Worm (Caenorhabditis elegans): ENCODE measurements around the gene cids-1.

Gene cids-1

DNA sequence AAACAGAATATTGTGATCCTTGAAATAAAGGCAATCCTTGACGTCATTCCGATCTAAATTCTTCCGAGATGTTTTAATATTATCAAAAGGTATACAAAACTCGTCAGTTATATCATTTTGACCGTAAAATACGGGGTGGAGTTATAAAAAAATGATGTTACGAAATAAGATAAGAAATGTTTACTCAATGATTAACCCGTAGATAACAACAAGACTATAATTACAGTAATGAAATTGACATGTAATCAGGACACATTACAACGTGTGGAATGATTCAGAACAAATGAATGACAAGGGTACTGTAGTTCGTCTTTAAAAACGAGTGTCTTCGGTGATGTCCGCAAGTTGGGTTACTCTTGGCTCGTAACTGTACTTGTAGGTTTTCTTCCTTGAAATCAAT, 6.4 kb upstream of the cids-1 start, which contains the start of gene tsp-2:
Gene tsp-2, minus strand, starts transcription at position 109 of the 400 bp plus-strand sequence.
- TF ChIP-seq tbx-37 (GFP tag; conservative IDR thresholded peaks at IDR 0.05) (no peak), ama-1 (optimal IDR thresholded peaks at IDR 0.05) (no peak), tbx-11 (GFP tag; IDR thresholded peaks at IDR 0.05) (no peak), tra-4 (tag; optimal IDR thresholded peaks at IDR 0.05) (no peak), F13C5.2 (tag; optimal IDR thresholded peaks at IDR 0.05) (no peak), ceh-36 (tag; optimal IDR thresholded peaks at IDR 0.05) (no peak), hnd-1 (tag; optimal IDR thresholded peaks at IDR 0.05) (no peak), pes-1 (GFP tag; IDR thresholded peaks at IDR 0.05) (no peak)

ce11 chrIII:8239325-8239724, 4.9 kb upstream of the cids-1 start, which contains the start of gene tsp-1:
Gene tsp-1, minus strand, starts transcription at chrIII:8239423.
- TF ChIP-seq F13C5.2 (tag; optimal IDR thresholded peaks at IDR 0.05) (no peak), hnd-1 (tag; optimal IDR thresholded peaks at IDR 0.05) (no peak), flt-1 (GFP tag; IDR thresholded peaks at IDR 0.05) (no peak), sea-1 (GFP tag; conservative IDR thresholded peaks at IDR 0.05) (no peak), B0310.2 (tag; optimal IDR thresholded peaks at IDR 0.05) (no peak), ets-7 (tag; optimal IDR thresholded peaks at IDR 0.05) (no peak), tbx-37 (GFP tag; conservative IDR thresholded peaks at IDR 0.05) (no peak), tbx-11 (GFP tag; IDR thresholded peaks at IDR 0.05) (no peak), aly-1 (tag; optimal IDR thresholded peaks at IDR 0.05) (no peak), hmg-4 (GFP tag; optimal IDR thresholded peaks at IDR 0.05) (no peak), ceh-13 (GFP tag; optimal IDR thresholded peaks at IDR 0.05) (no peak), hmbx-1 (tag; optimal IDR thresholded peaks at IDR 0.05) (no peak), pes-1 (GFP tag; IDR thresholded peaks at IDR 0.05) (no peak), tra-4 (tag; optimal IDR thresholded peaks at IDR 0.05) (no peak), ama-1 (optimal IDR thresholded peaks at IDR 0.05) (no peak), ceh-36 (tag; optimal IDR thresholded peaks at IDR 0.05) (no peak), scrt-1 (GFP tag; IDR thresholded peaks at IDR 0.05) (no peak)

ce11 chrIII:8240247-8240646, 4.0 kb upstream of the cids-1 start:
- TF ChIP-seq ceh-36 (tag; optimal IDR thresholded peaks at IDR 0.05) (no peak), B0310.2 (tag; optimal IDR thresholded peaks at IDR 0.05) (no peak), pes-1 (GFP tag; IDR thresholded peaks at IDR 0.05) (no peak), flt-1 (GFP tag; IDR thresholded peaks at IDR 0.05) (no peak)

DNA sequence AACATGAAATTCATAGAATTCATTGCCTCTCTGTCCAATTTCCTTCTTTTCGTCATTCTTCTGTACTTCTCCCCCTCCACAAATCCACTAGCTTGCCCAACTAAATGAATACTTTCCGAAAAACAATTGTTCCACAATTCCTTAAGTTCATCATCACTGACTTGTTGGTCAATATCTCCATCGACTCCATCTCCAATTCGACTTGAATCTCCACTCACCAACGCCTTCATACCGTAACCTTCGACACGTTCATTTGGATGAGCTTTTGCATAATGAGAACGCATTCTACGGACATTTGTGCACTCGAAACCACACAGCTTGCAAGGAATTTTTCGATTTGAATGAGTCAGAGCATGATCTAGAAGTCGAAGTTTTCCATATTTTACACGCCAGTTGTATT, 3.3 kb upstream of the cids-1 start:
- TF ChIP-seq pes-1 (GFP tag; IDR thresholded peaks at IDR 0.05) = no peak
- no peak for TF ChIP-seq hnd-1 (tag; optimal IDR thresholded peaks at IDR 0.05)
- TF ChIP-seq ama-1 (optimal IDR thresholded peaks at IDR 0.05) = no peak
- TF ChIP-seq hmg-4 (GFP tag; optimal IDR thresholded peaks at IDR 0.05) = no peak
- TF ChIP-seq flt-1 (GFP tag; IDR thresholded peaks at IDR 0.05) = no peak
- TF ChIP-seq scrt-1 (GFP tag; IDR thresholded peaks at IDR 0.05) = no peak
- TF ChIP-seq tbx-11 (GFP tag; IDR thresholded peaks at IDR 0.05) = no peak
- TF ChIP-seq ceh-36 (tag; optimal IDR thresholded peaks at IDR 0.05) = no peak
- no peak for TF ChIP-seq hmbx-1 (tag; optimal IDR thresholded peaks at IDR 0.05)
- no peak for TF ChIP-seq F13C5.2 (tag; optimal IDR thresholded peaks at IDR 0.05)

DNA sequence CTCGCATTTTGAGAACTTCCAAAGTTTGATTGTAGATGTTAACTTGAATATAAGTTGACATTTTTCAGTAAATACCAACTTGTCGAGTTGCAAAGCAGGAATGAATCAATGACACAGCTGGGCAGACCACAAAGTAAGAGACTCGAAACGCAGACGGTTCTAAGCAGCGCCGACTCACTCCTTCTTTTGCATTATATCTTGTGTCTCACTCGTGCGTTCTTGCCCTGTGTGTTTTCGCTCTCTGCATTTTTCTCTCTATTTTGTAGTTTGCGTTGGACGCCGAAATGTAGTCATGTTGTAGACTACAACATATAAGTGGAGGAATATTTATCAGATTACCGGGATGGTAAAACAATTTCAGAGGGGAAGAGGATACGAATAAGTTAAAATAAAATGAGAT, 1.4 kb upstream of the cids-1 start, which contains the start of gene C02F5.12:
Gene C02F5.12, minus strand, starts transcription at position 221 of the 400 bp plus-strand sequence.
- TF ChIP-seq B0310.2 (tag; optimal IDR thresholded peaks at IDR 0.05) = no peak
- TF ChIP-seq ceh-13 (GFP tag; optimal IDR thresholded peaks at IDR 0.05) = no peak
- no peak for TF ChIP-seq sea-1 (GFP tag; conservative IDR thresholded peaks at IDR 0.05)
- TF ChIP-seq tra-4 (tag; optimal IDR thresholded peaks at IDR 0.05) = no peak
- TF ChIP-seq F13C5.2 (tag; optimal IDR thresholded peaks at IDR 0.05) = no peak
- TF ChIP-seq ama-1 (optimal IDR thresholded peaks at IDR 0.05) = no peak
- TF ChIP-seq ceh-36 (tag; optimal IDR thresholded peaks at IDR 0.05) = no peak
- TF ChIP-seq hnd-1 (tag; optimal IDR thresholded peaks at IDR 0.05) = no peak
- no peak for TF ChIP-seq hmbx-1 (tag; optimal IDR thresholded peaks at IDR 0.05)
- TF ChIP-seq scrt-1 (GFP tag; IDR thresholded peaks at IDR 0.05) = no peak
- TF ChIP-seq tbx-37 (GFP tag; conservative IDR thresholded peaks at IDR 0.05) = no peak
- no peak for TF ChIP-seq ets-7 (tag; optimal IDR thresholded peaks at IDR 0.05)
- TF ChIP-seq flt-1 (GFP tag; IDR thresholded peaks at IDR 0.05) = no peak
- no peak for TF ChIP-seq tbx-11 (GFP tag; IDR thresholded peaks at IDR 0.05)
- no peak for TF ChIP-seq pes-1 (GFP tag; IDR thresholded peaks at IDR 0.05)
- no peak for TF ChIP-seq aly-1 (tag; optimal IDR thresholded peaks at IDR 0.05)
- no peak for TF ChIP-seq hmg-4 (GFP tag; optimal IDR thresholded peaks at IDR 0.05)

DNA sequence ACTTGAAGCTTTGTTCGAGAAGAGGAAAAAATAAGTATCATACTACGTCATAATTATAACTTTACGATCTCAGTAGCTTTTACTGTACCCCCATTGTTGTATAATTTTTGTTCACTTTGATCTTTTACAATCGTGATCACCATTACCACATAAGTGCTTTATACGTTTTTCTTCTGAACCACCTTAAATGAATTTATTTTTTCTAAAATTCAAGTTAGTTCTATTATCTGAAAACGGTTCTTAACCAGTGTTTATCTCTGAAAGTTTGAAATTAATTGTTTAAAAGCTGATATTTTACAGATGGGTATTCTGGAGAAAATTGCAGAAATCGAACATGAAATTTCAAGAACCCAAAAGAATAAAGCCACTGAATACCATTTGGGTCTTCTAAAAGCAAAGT, 1.3 kb downstream of the cids-1 start, which contains the start of gene C02F5.3:
Gene C02F5.3, plus strand, starts transcription at position 301 of the 400 bp plus-strand sequence.
- no peak for TF ChIP-seq sea-1 (GFP tag; conservative IDR thresholded peaks at IDR 0.05)
- TF ChIP-seq scrt-1 (GFP tag; IDR thresholded peaks at IDR 0.05) = no peak
- no peak for TF ChIP-seq hmbx-1 (tag; optimal IDR thresholded peaks at IDR 0.05)
- TF ChIP-seq ets-7 (tag; optimal IDR thresholded peaks at IDR 0.05) = no peak
- TF ChIP-seq flt-1 (GFP tag; IDR thresholded peaks at IDR 0.05) = no peak
- no peak for TF ChIP-seq ceh-36 (tag; optimal IDR thresholded peaks at IDR 0.05)
- no peak for TF ChIP-seq ama-1 (optimal IDR thresholded peaks at IDR 0.05)
- no peak for TF ChIP-seq F13C5.2 (tag; optimal IDR thresholded peaks at IDR 0.05)
- no peak for TF ChIP-seq aly-1 (tag; optimal IDR thresholded peaks at IDR 0.05)
- TF ChIP-seq tra-4 (tag; optimal IDR thresholded peaks at IDR 0.05) = no peak
- no peak for TF ChIP-seq hmg-4 (GFP tag; optimal IDR thresholded peaks at IDR 0.05)
- TF ChIP-seq hnd-1 (tag; optimal IDR thresholded peaks at IDR 0.05) = no peak
- no peak for TF ChIP-seq B0310.2 (tag; optimal IDR thresholded peaks at IDR 0.05)
- TF ChIP-seq tbx-11 (GFP tag; IDR thresholded peaks at IDR 0.05) = no peak
- no peak for TF ChIP-seq ceh-13 (GFP tag; optimal IDR thresholded peaks at IDR 0.05)
- TF ChIP-seq pes-1 (GFP tag; IDR thresholded peaks at IDR 0.05) = no peak
- no peak for TF ChIP-seq tbx-37 (GFP tag; conservative IDR thresholded peaks at IDR 0.05)

DNA sequence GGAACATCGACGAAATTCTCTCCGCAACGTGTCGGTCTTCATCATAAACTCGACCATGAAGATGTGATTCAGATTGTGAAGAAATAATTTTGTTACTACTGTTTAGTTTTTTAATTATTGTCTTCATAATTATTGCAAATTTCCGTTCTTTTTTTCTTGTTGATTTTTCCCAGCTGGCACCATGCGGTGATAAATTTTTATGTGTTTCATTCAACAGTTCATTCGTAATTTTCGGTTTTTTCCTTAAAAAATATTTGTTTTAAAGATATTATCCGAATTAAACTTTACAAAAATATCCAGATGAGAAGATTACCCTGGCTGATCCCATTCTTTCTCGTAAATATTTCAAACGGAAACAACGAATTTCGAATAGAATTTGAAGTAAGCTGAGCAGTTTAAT, 2.8 kb downstream of the cids-1 start, which contains the start of gene C02F5.13:
Gene C02F5.13, plus strand, starts transcription at position 301 of the 400 bp plus-strand sequence.
- no peak for TF ChIP-seq hnd-1 (tag; optimal IDR thresholded peaks at IDR 0.05)
- TF ChIP-seq ceh-13 (GFP tag; optimal IDR thresholded peaks at IDR 0.05) = no peak
- no peak for TF ChIP-seq hmg-4 (GFP tag; optimal IDR thresholded peaks at IDR 0.05)
- no peak for TF ChIP-seq B0310.2 (tag; optimal IDR thresholded peaks at IDR 0.05)
- no peak for TF ChIP-seq ama-1 (optimal IDR thresholded peaks at IDR 0.05)
- no peak for TF ChIP-seq flt-1 (GFP tag; IDR thresholded peaks at IDR 0.05)
- no peak for TF ChIP-seq F13C5.2 (tag; optimal IDR thresholded peaks at IDR 0.05)
- no peak for TF ChIP-seq aly-1 (tag; optimal IDR thresholded peaks at IDR 0.05)
- no peak for TF ChIP-seq scrt-1 (GFP tag; IDR thresholded peaks at IDR 0.05)
- TF ChIP-seq ets-7 (tag; optimal IDR thresholded peaks at IDR 0.05) = no peak
- TF ChIP-seq ceh-36 (tag; optimal IDR thresholded peaks at IDR 0.05) = no peak
- TF ChIP-seq tbx-37 (GFP tag; conservative IDR thresholded peaks at IDR 0.05) = no peak
- TF ChIP-seq tbx-11 (GFP tag; IDR thresholded peaks at IDR 0.05) = no peak

Measured in whole organism, early embryonic.